Fruit fly (Drosophila melanogaster): ENCODE data around the gene CG7611.

CG7611 gene

dm6 chr3L:21496865-21497634, 25.9 kb upstream of the CG7611 start, which contains the start of gene Hr78 (continued):
- TF ChIP-seq fd85E (GFP tag; optimal IDR thresholded peaks at IDR 0.05) (peak; percentile 10), fd59A (GFP tag; optimal IDR thresholded peaks at IDR 0.05) (peak; percentile 48), CG15336 (GFP tag; IDR thresholded peaks at IDR 0.05) (peak; percentile 88), lz (GFP tag; optimal IDR thresholded peaks at IDR 0.05) (peak; percentile 33), CG6792 (GFP tag; optimal IDR thresholded peaks at IDR 0.05) (peak; percentile 76), CG6808 (GFP tag; optimal IDR thresholded peaks at IDR 0.05) (peak; percentile 80), Lpt (GFP tag; optimal IDR thresholded peaks at IDR 0.05) (peak; percentile 60), Sox15 (GFP tag; optimal IDR thresholded peaks at IDR 0.05) (peak; percentile 27), svp (GFP tag) (no peak), Eip93F (GFP tag; optimal IDR thresholded peaks at IDR 0.05) (no peak), fkh (GFP tag; optimal IDR thresholded peaks at IDR 0.05) (peak; percentile 28), CG11294 (GFP tag; IDR thresholded peaks at IDR 0.05) (peak; percentile 53; the same call in 1 of the 2 replicates), CG11762 (GFP tag; optimal IDR thresholded peaks at IDR 0.05; ENCODE audit: insufficient read depth) (peak; percentile 76), CG16779 (tag; optimal IDR thresholded peaks at IDR 0.05) (peak; percentile 84), spab (GFP tag; optimal IDR thresholded peaks at IDR 0.05) (peak; percentile 79), Hr39 (GFP tag; optimal IDR thresholded peaks at IDR 0.05) (no peak), pdm3 (GFP tag; optimal IDR thresholded peaks at IDR 0.05) (peak; percentile 29), vri (GFP tag; optimal IDR thresholded peaks at IDR 0.05) (peak; percentile 59)

dm6 chr3L:21498450-21499027, 24.4 kb upstream of the CG7611 start:
- peak; percentile 7 for TF ChIP-seq vri (GFP tag; optimal IDR thresholded peaks at IDR 0.05)

dm6 chr3L:21501172-21501571, 21.8 kb upstream of the CG7611 start, which contains the start of gene Est-Q:
Est-Q (plus strand) TSS chr3L:21501421.
- TF ChIP-seq cyc (GFP tag; optimal IDR thresholded peaks at IDR 0.05): no peak
- no peak for TF ChIP-seq Ets96B (tag; optimal IDR thresholded peaks at IDR 0.05)
- TF ChIP-seq CG6276 (GFP tag; optimal IDR thresholded peaks at IDR 0.05): no peak
- peak; percentile 24 for TF ChIP-seq vri (GFP tag; optimal IDR thresholded peaks at IDR 0.05)

- TF ChIP-seq Ets96B (tag; optimal IDR thresholded peaks at IDR 0.05): no peak
- no peak for TF ChIP-seq pdm3 (GFP tag; optimal IDR thresholded peaks at IDR 0.05)
- no peak for TF ChIP-seq CG8319 (GFP tag; optimal IDR thresholded peaks at IDR 0.05)
- TF ChIP-seq Hr4 (GFP tag; optimal IDR thresholded peaks at IDR 0.05): no peak
- TF ChIP-seq Met (GFP tag; optimal IDR thresholded peaks at IDR 0.05): no peak
- TF ChIP-seq achi (GFP tag; optimal IDR thresholded peaks at IDR 0.05): no peak
- no peak for TF ChIP-seq Ets21C (GFP tag; optimal IDR thresholded peaks at IDR 0.05)
- no peak for TF ChIP-seq CG4318 (GFP tag; optimal IDR thresholded peaks at IDR 0.05)
- TF ChIP-seq CG32006 (GFP tag; optimal IDR thresholded peaks at IDR 0.05): no peak
- TF ChIP-seq vri (GFP tag; optimal IDR thresholded peaks at IDR 0.05): peak; percentile 49
- no peak for TF ChIP-seq OdsH (GFP tag; optimal IDR thresholded peaks at IDR 0.05)
- no peak for TF ChIP-seq acj6 (GFP tag; optimal IDR thresholded peaks at IDR 0.05)
- TF ChIP-seq svp (GFP tag): no peak
- TF ChIP-seq dac (GFP tag; optimal IDR thresholded peaks at IDR 0.05): no peak
- no peak for TF ChIP-seq CG6276 (GFP tag; optimal IDR thresholded peaks at IDR 0.05)
- no peak for TF ChIP-seq CG31627 (GFP tag; optimal IDR thresholded peaks at IDR 0.05)
- TF ChIP-seq lz (GFP tag; optimal IDR thresholded peaks at IDR 0.05): peak; percentile 2
- no peak for TF ChIP-seq esn (GFP tag; optimal IDR thresholded peaks at IDR 0.05)
- TF ChIP-seq CG8119 (GFP tag; IDR thresholded peaks at IDR 0.05): no peak
- no peak for TF ChIP-seq CG6808 (GFP tag; optimal IDR thresholded peaks at IDR 0.05)
- TF ChIP-seq Hr39 (GFP tag; optimal IDR thresholded peaks at IDR 0.05): peak; percentile 8
- no peak for TF ChIP-seq CG6163 (GFP tag; IDR thresholded peaks at IDR 0.05)
- 0 out of 2 replicates have a peak, but pooled peaks have one; percentile 12 for TF ChIP-seq CG15336 (GFP tag; IDR thresholded peaks at IDR 0.05)
Observed at dm6 chr3L:21501928-21502327, 21.1 kb upstream of the CG7611 start.
